Worm (Caenorhabditis elegans) whole organism, young adult: ENCODE measurements around the gene Y54G2A.40.

Experiments
- B0035.1 ChIP-seq: sonication (generic microtip); optimal IDR thresholded peaks from 2 replicates; lab custom pipeline; 2016; ENCODE audit warnings: missing genetic modification characterization, mild to moderate bottlenecking, missing compliant biosample characterization, missing genotype, missing genetic modification reagents
- B0261.1 ChIP-seq: sonication (generic microtip); optimal IDR thresholded peaks from 2 replicates; lab custom pipeline; 2016; ENCODE audit warnings: mild to moderate bottlenecking, missing genetic modification characterization, moderate library complexity, missing compliant biosample characterization
- B0336.3 ChIP-seq: fragments of 200-800 bp; sonication (Bioruptor generic); IDR thresholded peaks from 2 replicates; pipeline ENCODE4 v1.3.6; 2022; ENCODE audit warnings: missing genetic modification characterization, missing compliant biosample characterization
- F22D6.2 ChIP-seq: sonication (generic microtip); optimal IDR thresholded peaks from 2 replicates; lab custom pipeline; 2016; ENCODE audit warnings: mild to moderate bottlenecking, missing genetic modification characterization, missing compliant biosample characterization
- F39B2.1 ChIP-seq: fragments of 200-800 bp; sonication (Bioruptor generic); IDR thresholded peaks from 2 replicates; pipeline ENCODE4 v1.3.6; 2022; ENCODE audit warnings: missing genetic modification reagents, missing genetic modification characterization, missing compliant biosample characterization
- F49E8.2 ChIP-seq: sonication (generic microtip); optimal IDR thresholded peaks from 3 replicates; lab custom pipeline; 2017; ENCODE audit warnings: missing genetic modification characterization, mild to moderate bottlenecking, missing compliant biosample characterization, antibody characterized with exemption, moderate library complexity; ENCODE audit not compliant: insufficient read depth
- F52B5.7 ChIP-seq: sonication (generic microtip); optimal IDR thresholded peaks from 2 replicates; lab custom pipeline; 2016; ENCODE audit warnings: mild to moderate bottlenecking, missing genetic modification characterization, missing compliant biosample characterization
- F57A8.1 ChIP-seq: fragments of 200-800 bp; sonication (Bioruptor generic); optimal IDR thresholded peaks from 2 replicates; lab custom pipeline; 2018; ENCODE audit warnings: mild to moderate bottlenecking, missing genetic modification characterization, moderate library complexity, missing compliant biosample characterization
- Y53F4B.3 ChIP-seq: fragments of 200-800 bp; sonication (Bioruptor generic); IDR thresholded peaks from 2 replicates; pipeline ENCODE4 v1.3.6; 2022; ENCODE audit warnings: missing genetic modification reagents, missing genetic modification characterization, missing compliant biosample characterization
- Y56A3A.18 ChIP-seq: fragments of 200-800 bp; sonication (Bioruptor generic); IDR thresholded peaks from 2 replicates; pipeline ENCODE4 v1.3.6; 2022; ENCODE audit warnings: missing genetic modification reagents, missing genetic modification characterization, missing compliant biosample characterization
- aptf-3 ChIP-seq: fragments of 200-800 bp; sonication (Bioruptor generic); IDR thresholded peaks from 2 replicates; pipeline ENCODE4 v1.3.6; 2022; ENCODE audit warnings: missing genetic modification characterization, missing compliant biosample characterization
- attf-5 ChIP-seq: fragments of 200-800 bp; sonication (Bioruptor generic); optimal IDR thresholded peaks from 2 replicates; lab custom pipeline; 2018; ENCODE audit warnings: mild to moderate bottlenecking, missing genetic modification characterization, missing compliant biosample characterization
- cebp-1 ChIP-seq, 2 experiments: fragments of 200-800 bp in 1 of 2; sonication (Bioruptor generic) in 1 of 2; sonication (generic microtip) in 1 of 2; IDR thresholded peaks in 1 of 2; optimal IDR thresholded peaks in 1 of 2; 2 replicates each; pipeline versions ENCODE4 v1.3.6 to Lab custom; 2017 to 2022; ENCODE audit warnings: missing compliant biosample characterization in 2 of 2, missing genetic modification characterization in 2 of 2, mild to moderate bottlenecking in 1 of 2, missing genetic modification reagents in 1 of 2, moderate library complexity in 1 of 2
- cebp-2 ChIP-seq: fragments of 200-800 bp; sonication (Bioruptor generic); IDR thresholded peaks from 2 replicates; pipeline ENCODE4 v1.3.6; 2022; ENCODE audit warnings: missing genetic modification characterization, missing compliant biosample characterization
- ceh-27 ChIP-seq: fragments of 200-800 bp; sonication (Bioruptor generic); optimal IDR thresholded peaks from 2 replicates; lab custom pipeline; 2018; ENCODE audit warnings: mild to moderate bottlenecking, missing genetic modification characterization, moderate library complexity, missing compliant biosample characterization
- ceh-79 ChIP-seq: sonication (generic microtip); optimal IDR thresholded peaks from 2 replicates; lab custom pipeline; 2017; ENCODE audit warnings: mild to moderate bottlenecking, missing genetic modification characterization, missing compliant biosample characterization
- chd-7 ChIP-seq: sonication (generic microtip); optimal IDR thresholded peaks from 2 replicates; lab custom pipeline; 2016; ENCODE audit warnings: mild to moderate bottlenecking, missing genetic modification characterization, moderate library complexity, missing compliant biosample characterization
- dpl-1 ChIP-seq: fragments of 150-350 bp; optimal IDR thresholded peaks from 2 replicates; lab custom pipeline; 2014; ENCODE audit warnings: missing biosample characterization, missing genetic modification reagents, missing genetic modification characterization
- egl-18 ChIP-seq: fragments of 200-800 bp; sonication (Bioruptor generic); IDR thresholded peaks from 2 replicates; pipeline ENCODE4 v1.3.6; 2022; ENCODE audit warnings: missing genetic modification reagents, missing genetic modification characterization, missing compliant biosample characterization
- ekl-4 ChIP-seq: fragments of 200-800 bp; sonication (Bioruptor generic); IDR thresholded peaks from 2 replicates; pipeline ENCODE4 v1.3.6; 2022; ENCODE audit warnings: missing genetic modification reagents, missing genetic modification characterization, missing compliant biosample characterization
- ets-4 ChIP-seq: fragments of 200-800 bp; sonication (Bioruptor generic); optimal IDR thresholded peaks from 2 replicates; lab custom pipeline; 2018; ENCODE audit warnings: mild to moderate bottlenecking, missing genetic modification characterization, missing compliant biosample characterization
- hmg-20 ChIP-seq: fragments of 200-800 bp; sonication (Bioruptor generic); IDR thresholded peaks from 2 replicates; pipeline ENCODE4 v1.3.6; 2022; ENCODE audit warnings: missing genetic modification reagents, missing genetic modification characterization, missing compliant biosample characterization
- hrde-1 ChIP-seq: sonication (generic microtip); optimal IDR thresholded peaks from 2 replicates; lab custom pipeline; 2016; ENCODE audit warnings: missing genetic modification characterization, mild to moderate bottlenecking, missing compliant biosample characterization, moderate library complexity, missing genotype, missing genetic modification reagents, borderline replicate concordance
- lag-1 ChIP-seq: fragments of 200-800 bp; sonication (Bioruptor generic); IDR thresholded peaks from 2 replicates; pipeline ENCODE4 v1.3.6; 2022; ENCODE audit warnings: missing genetic modification reagents, missing genetic modification characterization, missing compliant biosample characterization
- lir-1 ChIP-seq: fragments of 200-800 bp; sonication (Bioruptor generic); conservative IDR thresholded peaks from 2 replicates; pipeline ENCODE4 v1.3.6; 2022; ENCODE audit warnings: missing genetic modification reagents, missing genetic modification characterization, missing compliant biosample characterization
- madf-10 ChIP-seq: sonication (generic microtip); optimal IDR thresholded peaks from 2 replicates; lab custom pipeline; 2016; ENCODE audit warnings: mild to moderate bottlenecking, missing genetic modification characterization, missing compliant biosample characterization
- madf-3 ChIP-seq: fragments of 200-800 bp; sonication (Bioruptor generic); IDR thresholded peaks from 2 replicates; pipeline ENCODE4 v1.3.6; 2022; ENCODE audit warnings: missing genetic modification reagents, missing genetic modification characterization, missing compliant biosample characterization
- mxl-1 ChIP-seq: sonication (generic microtip); optimal IDR thresholded peaks from 2 replicates; lab custom pipeline; 2016; ENCODE audit warnings: missing genetic modification characterization, missing compliant biosample characterization
- nfya-2 ChIP-seq: fragments of 200-800 bp; sonication (Bioruptor generic); IDR thresholded peaks from 2 replicates; pipeline ENCODE4 v1.3.6; 2022; ENCODE audit warnings: missing genetic modification reagents, missing genetic modification characterization, missing compliant biosample characterization
- nhr-179 ChIP-seq: sonication (generic microtip); optimal IDR thresholded peaks from 2 replicates; lab custom pipeline; 2016; ENCODE audit warnings: mild to moderate bottlenecking, missing genetic modification characterization, missing compliant biosample characterization
- nhr-27 ChIP-seq: fragments of 200-800 bp; sonication (Bioruptor generic); optimal IDR thresholded peaks from 2 replicates; lab custom pipeline; 2018; ENCODE audit warnings: mild to moderate bottlenecking, missing genetic modification characterization, moderate library complexity, missing compliant biosample characterization
- pbrm-1 ChIP-seq: fragments of 200-800 bp; sonication (Bioruptor generic); IDR thresholded peaks from 2 replicates; pipeline ENCODE4 v1.3.6; 2022; ENCODE audit warnings: missing genetic modification reagents, missing genetic modification characterization, missing compliant biosample characterization
- rcor-1 ChIP-seq: fragments of 200-800 bp; sonication (Bioruptor generic); IDR thresholded peaks from 2 replicates; pipeline ENCODE4 v1.3.6; 2022; ENCODE audit warnings: missing genetic modification reagents, missing genetic modification characterization, missing compliant biosample characterization
- rpc-1 ChIP-seq, 2 experiments: fragments of 150-350 bp in 1 of 2; sonication (generic microtip) in 1 of 2; optimal IDR thresholded peaks; 2 replicates each; lab custom pipeline; 2014 to 2018; ENCODE audit warnings: missing biosample characterization in 1 of 2, missing genetic modification characterization in 1 of 2, missing genetic modification reagents in 1 of 2, missing genotype in 1 of 2
- sdz-38 ChIP-seq: sonication (generic microtip); optimal IDR thresholded peaks from 2 replicates; lab custom pipeline; 2016; ENCODE audit warnings: missing genotype, missing genetic modification characterization, missing compliant biosample characterization
- snpc-3.4 ChIP-seq: sonication (generic microtip); optimal IDR thresholded peaks from 2 replicates; lab custom pipeline; 2017; ENCODE audit warnings: missing genetic modification characterization, mild to moderate bottlenecking, missing compliant biosample characterization, antibody characterized with exemption, moderate library complexity, missing genotype, missing genetic modification reagents
- snpc-4 ChIP-seq, 5 experiments: fragments of 150-350 bp in 1 of 5; sonication (generic microtip) in 4 of 5; optimal IDR thresholded peaks; 2 replicates each; lab custom pipeline; 2014 to 2018; ENCODE audit warnings: missing genetic modification characterization in 5 of 5, missing biosample characterization in 3 of 5, antibody characterized with exemption in 2 of 5, mild to moderate bottlenecking in 2 of 5, missing compliant biosample characterization in 2 of 5, missing genotype in 2 of 5, moderate library complexity in 2 of 5, missing genetic modification reagents in 1 of 5
- tbp1 ChIP-seq: fragments of 200-800 bp; sonication (Bioruptor generic); optimal IDR thresholded peaks from 2 replicates; lab custom pipeline; 2018; ENCODE audit warnings: mild to moderate bottlenecking, missing genetic modification characterization, missing compliant biosample characterization
- tlf-1 ChIP-seq: fragments of 200-800 bp; sonication (Bioruptor generic); optimal IDR thresholded peaks from 2 replicates; lab custom pipeline; 2018; ENCODE audit warnings: mild to moderate bottlenecking, missing genetic modification characterization, missing compliant biosample characterization
- unc-130 ChIP-seq: sonication (generic microtip); optimal IDR thresholded peaks from 2 replicates; lab custom pipeline; 2016; ENCODE audit warnings: missing genetic modification reagents, missing genetic modification characterization, missing compliant biosample characterization
- unc-62 ChIP-seq: fragments of 150-350 bp; optimal IDR thresholded peaks from 2 replicates; lab custom pipeline; 2014; ENCODE audit warnings: missing biosample characterization, missing genetic modification reagents, missing genetic modification characterization
- zfh-2 ChIP-seq: fragments of 200-800 bp; sonication (Bioruptor generic); conservative IDR thresholded peaks from 2 replicates; pipeline ENCODE4 v1.3.6; 2022; ENCODE audit warnings: missing genetic modification reagents, missing genetic modification characterization, missing compliant biosample characterization
- zim-3 ChIP-seq: sonication (generic microtip); optimal IDR thresholded peaks from 2 replicates; lab custom pipeline; 2017; ENCODE audit warnings: mild to moderate bottlenecking, missing genetic modification characterization, moderate library complexity, missing compliant biosample characterization
- ztf-25 ChIP-seq: fragments of 200-800 bp; sonication (Bioruptor generic); IDR thresholded peaks from 2 replicates; pipeline ENCODE4 v1.3.6; 2022; ENCODE audit warnings: missing genetic modification reagents, missing genetic modification characterization, missing compliant biosample characterization
- ztf-28 ChIP-seq: fragments of 200-800 bp; sonication (Bioruptor generic); IDR thresholded peaks from 2 replicates; pipeline ENCODE4 v1.3.6; 2022; ENCODE audit warnings: missing genetic modification reagents, missing genetic modification characterization, missing compliant biosample characterization

The Y54G2A.40 gene

DNA sequence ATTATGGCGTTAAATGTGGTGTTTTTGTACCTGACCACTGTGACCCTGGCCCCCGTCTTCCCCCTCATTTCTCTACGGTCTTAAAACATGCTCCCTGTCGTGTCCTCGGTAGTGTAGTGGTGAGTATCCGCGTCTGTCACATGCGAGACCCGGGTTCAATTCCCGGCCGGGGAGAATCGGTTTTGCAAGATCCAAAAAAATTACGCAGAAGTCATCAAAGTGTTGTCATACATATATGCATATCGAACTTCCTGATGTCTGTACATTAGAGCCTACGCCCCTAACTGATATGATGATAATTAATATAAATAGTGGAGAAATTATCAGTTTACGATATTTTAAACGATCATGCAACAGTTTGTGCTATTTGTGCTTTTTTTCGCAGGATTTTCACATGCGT is 40.8 kb upstream of the Y54G2A.40 start, which contains the start of gene Y54G2A.45 (continued):
- TF ChIP-seq F57A8.1, result no peak
- peak; percentile 43 for TF ChIP-seq sdz-38
- peak; percentile 86 for TF ChIP-seq madf-10 (tag; lab: Kevin White, UChicago)
- TF ChIP-seq zfh-2, result peak; percentile 56; the same call in 1 of the 2 replicates
- TF ChIP-seq madf-3 (GFP tag; lab: Robert Waterston, UW), result no peak
- TF ChIP-seq nhr-27 (tag; lab: Kevin White, UChicago), result no peak
- no peak for TF ChIP-seq egl-18 (GFP tag; lab: Robert Waterston, UW)
- TF ChIP-seq B0336.3, result peak; percentile 83
- peak; percentile 20 for TF ChIP-seq ceh-27 (GFP tag; lab: Kevin White, UChicago)
- TF ChIP-seq rcor-1, result peak; percentile 66
- TF ChIP-seq pbrm-1 (GFP tag; lab: Robert Waterston, UW), result peak; percentile 76
- TF ChIP-seq ekl-4, result peak; percentile 68; the same call in 1 of the 2 replicates
- peak; percentile 92 for TF ChIP-seq B0261.1 (tag; lab: Kevin White, UChicago)
- 0 out of 2 replicates have a peak, but pooled peaks have one; percentile 15 for TF ChIP-seq lir-1 (GFP tag; lab: Robert Waterston, UW)
- TF ChIP-seq cebp-2 (GFP tag; lab: Robert Waterston, UW), result no peak
- peak; percentile 56 for TF ChIP-seq zim-3 (tag; lab: Kevin White, UChicago)
- TF ChIP-seq unc-130, result peak; percentile 57
- TF ChIP-seq unc-62 (GFP tag; lab: Kevin White, UChicago), result no peak
- TF ChIP-seq snpc-3.4 (tag; lab: Kevin White, UChicago), result peak; percentile 56
- no peak for TF ChIP-seq aptf-3
- peak; percentile 87 for TF ChIP-seq hrde-1
- peak; percentile 24 for TF ChIP-seq nhr-179 (tag; lab: Kevin White, UChicago)
- peak; percentile 43 for TF ChIP-seq attf-5
- TF ChIP-seq rpc-1 (optimal IDR thresholded peaks at IDR 0.05; lab: Kevin White, UChicago), result peak; percentile 93
- TF ChIP-seq rpc-1 (tag; optimal IDR thresholded peaks at IDR 0.05; lab: Kevin White, UChicago), result peak; percentile 95
- TF ChIP-seq nfya-2, result no peak
- TF ChIP-seq B0035.1 (tag; lab: Kevin White, UChicago), result peak; percentile 50
- no peak for TF ChIP-seq cebp-1 (GFP tag; IDR thresholded peaks at IDR 0.05; lab: Robert Waterston, UW)
- TF ChIP-seq cebp-1 (tag; optimal IDR thresholded peaks at IDR 0.05; lab: Kevin White, UChicago), result peak; percentile 74
- peak; percentile 52 for TF ChIP-seq F22D6.2 (tag; lab: Kevin White, UChicago)
- TF ChIP-seq F52B5.7 (tag; lab: Kevin White, UChicago), result no peak

DNA sequence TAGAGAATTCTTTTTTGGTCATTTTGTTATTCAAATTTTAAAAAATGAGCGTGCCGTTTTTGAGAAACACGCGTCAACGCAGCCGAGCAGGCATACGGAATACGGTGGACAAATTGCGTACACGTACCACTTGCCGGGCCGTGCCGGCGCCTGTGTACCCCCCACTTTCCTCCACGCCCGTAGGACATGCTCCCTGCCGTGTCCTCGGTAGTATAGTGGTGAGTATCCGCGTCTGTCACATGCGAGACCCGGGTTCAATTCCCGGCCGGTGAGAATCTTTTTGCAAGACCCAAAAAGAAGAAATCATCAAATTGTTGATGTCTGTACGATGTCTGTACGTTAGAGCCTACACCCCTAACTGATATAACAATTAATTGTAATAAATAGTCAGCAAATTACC is 38.1 kb upstream of the Y54G2A.40 start:
- TF ChIP-seq B0261.1 (tag; lab: Kevin White, UChicago), result peak; percentile 70
- no peak for TF ChIP-seq rcor-1
- no peak for TF ChIP-seq ztf-25 (GFP tag; lab: Robert Waterston, UW)
- no peak for TF ChIP-seq Y53F4B.3 (GFP tag; lab: Robert Waterston, UW)
- no peak for TF ChIP-seq ceh-79 (tag; lab: Kevin White, UChicago)
- no peak for TF ChIP-seq tlf-1 (GFP tag; lab: Kevin White, UChicago)
- 0 out of 2 replicates have a peak, but pooled peaks have one; percentile 29 for TF ChIP-seq Y56A3A.18 (GFP tag; lab: Robert Waterston, UW)
- peak; percentile 54 for TF ChIP-seq zfh-2
- TF ChIP-seq snpc-4 (GFP tag; optimal IDR thresholded peaks at IDR 0.05; lab: Kevin White, UChicago), result no peak
- TF ChIP-seq snpc-4 (tag; optimal IDR thresholded peaks at IDR 0.05; lab: Kevin White, UChicago), result peak in 1 of 4 experiments; percentile 31
- no peak for TF ChIP-seq F39B2.1 (GFP tag; lab: Robert Waterston, UW)
- TF ChIP-seq egl-18 (GFP tag; lab: Robert Waterston, UW), result no peak
- no peak for TF ChIP-seq hrde-1
- TF ChIP-seq chd-7 (tag; lab: Kevin White, UChicago), result peak; percentile 17
- TF ChIP-seq B0336.3, result no peak
- TF ChIP-seq mxl-1 (tag; lab: Kevin White, UChicago), result no peak
- no peak for TF ChIP-seq lag-1 (GFP tag; lab: Robert Waterston, UW)
- TF ChIP-seq ets-4 (GFP tag; lab: Kevin White, UChicago), result no peak
- TF ChIP-seq F49E8.2 (tag; lab: Kevin White, UChicago), result no peak
- peak; percentile 13; the same call in 1 of the 2 replicates for TF ChIP-seq ztf-28 (GFP tag; lab: Robert Waterston, UW)
- peak; percentile 4 for TF ChIP-seq F52B5.7 (tag; lab: Kevin White, UChicago)
- TF ChIP-seq cebp-2 (GFP tag; lab: Robert Waterston, UW), result peak; percentile 33; the same call in 1 of the 2 replicates
- TF ChIP-seq hmg-20, result no peak
- TF ChIP-seq dpl-1 (GFP tag; lab: Kevin White, UChicago), result no peak
- TF ChIP-seq F57A8.1, result no peak
- peak; percentile 89 for TF ChIP-seq tbp1 (GFP tag; lab: Kevin White, UChicago)
